Fruit fly (Drosophila melanogaster) whole organism, wandering third instar larva: ENCODE results near the gene Pdi.

Source experiments
- GATAd ChIP-seq: sonication (Bioruptor generic); optimal IDR thresholded peaks from 2 replicates; lab custom pipeline; 2016; ENCODE audit warnings: missing biosample characterization, missing genetic modification characterization
- Hr83 ChIP-seq: fragments of 200-300 bp; sonication (Bioruptor generic); optimal IDR thresholded peaks from 2 replicates; lab custom pipeline; 2016; ENCODE audit warnings: missing biosample characterization, mild to moderate bottlenecking, missing genetic modification characterization, moderate library complexity; ENCODE audit not compliant: poor library complexity, severe bottlenecking
- Sp1 ChIP-seq: fragments of 200-800 bp; sonication (Bioruptor generic); optimal IDR thresholded peaks from 3 replicates; lab custom pipeline; 2019; ENCODE audit warnings: missing biosample characterization, mild to moderate bottlenecking, missing genetic modification characterization, moderate library complexity
- Vsx2 ChIP-seq: fragments of 200-300, 225-300 bp; sonication (Bioruptor generic); optimal IDR thresholded peaks from 2 replicates; lab custom pipeline; 2018; ENCODE audit warnings: missing biosample characterization, missing genetic modification characterization; ENCODE audit not compliant: partially characterized antibody
- brk ChIP-seq: fragments of 200-800 bp; sonication (Bioruptor generic); optimal IDR thresholded peaks from 2 replicates; lab custom pipeline; 2016; ENCODE audit warnings: missing biosample characterization, mild to moderate bottlenecking, missing genetic modification characterization
- dl ChIP-seq, 2 experiments: fragments of 175-275, 200-275 bp in 1 of 2; fragments of 200-275 bp in 1 of 2; sonication (Bioruptor generic); optimal IDR thresholded peaks; lab custom pipeline; 2018; ENCODE audit warnings: mild to moderate bottlenecking in 2 of 2, missing biosample characterization in 2 of 2, missing genetic modification characterization in 2 of 2, moderate library complexity in 2 of 2; ENCODE audit not compliant: partially characterized antibody in 2 of 2, insufficient read depth in 1 of 2
- dmrt93B ChIP-seq: fragments of 200-800 bp; sonication (Bioruptor generic); optimal IDR thresholded peaks from 2 replicates; lab custom pipeline; 2018; ENCODE audit warnings: missing biosample characterization, mild to moderate bottlenecking, missing genetic modification characterization
- ey ChIP-seq: fragments of 200-800 bp; sonication (Bioruptor generic); optimal IDR thresholded peaks from 2 replicates; lab custom pipeline; 2016; ENCODE audit warnings: missing biosample characterization, missing genetic modification characterization
- h ChIP-seq: fragments of 200-800 bp; sonication (Bioruptor generic); optimal IDR thresholded peaks from 3 replicates; lab custom pipeline; 2016; ENCODE audit warnings: missing biosample characterization, mild to moderate bottlenecking, missing genetic modification characterization
- lola ChIP-seq: fragments of >200 bp; optimal IDR thresholded peaks from 2 replicates; lab custom pipeline; 2017; ENCODE audit warnings: missing biosample characterization, missing genetic modification characterization
- pan ChIP-seq: fragments of >200 bp; optimal IDR thresholded peaks from 2 replicates; lab custom pipeline; 2017
- psq ChIP-seq: fragments of 200-800 bp; sonication (Bioruptor generic); optimal IDR thresholded peaks from 3 replicates; lab custom pipeline; 2017; ENCODE audit warnings: missing biosample characterization, mild to moderate bottlenecking, missing genetic modification characterization, moderate library complexity
- usp ChIP-seq: fragments of >200 bp; optimal IDR thresholded peaks from 2 replicates; lab custom pipeline; 2017; ENCODE audit warnings: missing biosample characterization, missing genetic modification characterization
- woc ChIP-seq: sonication (Bioruptor generic); optimal IDR thresholded peaks from 2 replicates; lab custom pipeline; 2016; ENCODE audit warnings: missing biosample characterization, mild to moderate bottlenecking, missing genetic modification characterization

DNA sequence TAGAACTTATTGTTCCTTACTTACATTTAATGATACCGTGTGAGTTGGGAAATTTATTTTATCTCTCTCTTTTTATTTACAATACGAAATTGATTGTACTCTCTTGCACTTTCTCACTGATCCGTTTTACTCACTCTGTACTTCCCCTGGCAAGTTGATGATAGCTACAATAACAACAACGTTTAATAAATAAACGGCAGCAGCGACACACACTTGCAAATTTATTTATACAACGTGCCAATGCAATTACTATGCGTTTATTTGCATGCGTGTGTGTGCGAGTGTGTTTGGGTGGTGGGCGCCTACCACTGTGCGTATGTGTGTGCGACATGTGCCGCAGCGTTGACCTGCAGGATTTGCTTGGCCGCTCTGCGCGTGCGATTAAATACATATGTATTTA is 43.1 kb downstream of the Pdi start:
- TF ChIP-seq Sp1 (GFP tag; lab: Kevin White, UChicago) (no peak), Hr83 (GFP tag; lab: Kevin White, UChicago) (no peak), dl (GFP tag; optimal IDR thresholded peaks at IDR 0.05; lab: Kevin White, UChicago; ENCODE audit: insufficient read depth in 1 of 2, partially characterized antibody in 2 of 2) (no peak), lola (GFP tag; lab: Kevin White, UChicago) (no peak), dmrt93B (GFP tag; lab: Kevin White, UChicago) (no peak), brk (GFP tag; lab: Kevin White, UChicago) (no peak), woc (GFP tag; lab: Kevin White, UChicago) (no peak), usp (GFP tag; lab: Kevin White, UChicago) (no peak), pan (lab: Kevin White, UChicago) (no peak), psq (GFP tag; lab: Kevin White, UChicago) (no peak), h (GFP tag; lab: Kevin White, UChicago) (no peak), Vsx2 (GFP tag; lab: Kevin White, UChicago) (no peak), ey (GFP tag; lab: Kevin White, UChicago) (no peak), GATAd (GFP tag; lab: Kevin White, UChicago) (no peak)
